Fruit fly (Drosophila melanogaster): ENCODE results near the gene CG5122.

- TF ChIP-seq EcR (GFP tag; optimal IDR thresholded peaks at IDR 0.05) (no peak), Dll (optimal IDR thresholded peaks at IDR 0.05) (no peak), CG8478 (optimal IDR thresholded peaks at IDR 0.05) (no peak), pan (optimal IDR thresholded peaks at IDR 0.05) (no peak), psq (optimal IDR thresholded peaks at IDR 0.05) (no peak), usp (GFP tag; optimal IDR thresholded peaks at IDR 0.05) (no peak)
Observed at dm6 chr2L:13158510-13158909, 28.1 kb downstream of the CG5122 start, which contains the start of gene Pk34A.

Measured in whole organism.